Fruit fly (Drosophila melanogaster) whole organism, prepupa: ENCODE measurements around the gene Usp8.

ENCODE experiments used
- CG10631 ChIP-seq: fragments of 200-800 bp; sonication (Bioruptor generic); optimal IDR thresholded peaks from 2 replicates; lab custom pipeline; 2016; ENCODE audit warnings: missing biosample characterization, missing genetic modification characterization
- Eip75B ChIP-seq: fragments of 200-800 bp; sonication (Bioruptor generic); optimal IDR thresholded peaks from 3 replicates; lab custom pipeline; 2016; ENCODE audit warnings: missing biosample characterization, missing genetic modification characterization
- Ets96B ChIP-seq: fragments of 200-800 bp; optimal IDR thresholded peaks from 2 replicates; lab custom pipeline; 2019; ENCODE audit warnings: missing biosample characterization, mild to moderate bottlenecking, missing genetic modification characterization, moderate library complexity
- Gug ChIP-seq: fragments of 200-800 bp; sonication (Bioruptor generic); IDR thresholded peaks from 2 replicates; pipeline ENCODE4 v1.3.6; 2022; ENCODE audit warnings: missing biosample characterization, missing genetic modification characterization
- Hr4 ChIP-seq: fragments of 200-800 bp; sonication (Bioruptor generic); optimal IDR thresholded peaks from 3 replicates; lab custom pipeline; 2016; ENCODE audit warnings: missing biosample characterization, missing genetic modification characterization
- Sox14 ChIP-seq: fragments of 200-800 bp; sonication (Bioruptor generic); optimal IDR thresholded peaks from 3 replicates; lab custom pipeline; 2016; ENCODE audit warnings: missing biosample characterization, missing genetic modification characterization
- esn ChIP-seq: fragments of 200-800 bp; sonication (Bioruptor generic); optimal IDR thresholded peaks from 2 replicates; lab custom pipeline; 2016; ENCODE audit warnings: missing biosample characterization, mild to moderate bottlenecking, missing genetic modification characterization, moderate library complexity
- topi ChIP-seq: fragments of 200-800 bp; sonication (Bioruptor generic); optimal IDR thresholded peaks from 3 replicates; lab custom pipeline; 2016; ENCODE audit warnings: missing biosample characterization, missing genetic modification characterization

DNA sequence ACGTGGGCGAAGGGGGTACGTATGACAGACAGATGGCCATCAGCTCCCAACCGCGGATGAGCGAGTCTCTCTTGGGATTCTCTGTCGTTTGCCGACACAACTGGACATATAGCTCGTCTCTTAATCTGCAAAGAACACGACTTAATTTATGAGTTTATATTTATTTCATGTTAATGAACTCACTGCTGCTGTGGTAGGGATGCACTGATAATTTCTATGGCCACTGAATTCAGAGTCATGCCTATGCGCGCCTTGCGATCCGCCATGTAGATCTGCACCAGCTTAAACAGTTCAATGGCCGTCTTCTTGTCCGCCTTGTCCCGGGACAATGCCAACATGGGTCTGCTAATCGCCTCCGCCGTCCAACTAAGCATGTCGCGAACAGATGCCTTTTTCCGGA lies 49.1 kb upstream of the Usp8 start:
- no peak for TF ChIP-seq Hr4
- TF ChIP-seq esn (GFP tag; lab: Kevin White, UChicago), result no peak
- no peak for TF ChIP-seq Sox14 (GFP tag; lab: Kevin White, UChicago)
- TF ChIP-seq Eip75B, result no peak
- TF ChIP-seq CG10631 (GFP tag; lab: Kevin White, UChicago), result no peak
- TF ChIP-seq Gug (GFP tag; lab: Robert Waterston, UW), result no peak
- TF ChIP-seq topi (GFP tag; lab: Kevin White, UChicago), result no peak
- TF ChIP-seq Ets96B, result no peak
